Fruit fly (Drosophila melanogaster): ENCODE data around the gene Jon74E.

Gene Jon74E

DNA sequence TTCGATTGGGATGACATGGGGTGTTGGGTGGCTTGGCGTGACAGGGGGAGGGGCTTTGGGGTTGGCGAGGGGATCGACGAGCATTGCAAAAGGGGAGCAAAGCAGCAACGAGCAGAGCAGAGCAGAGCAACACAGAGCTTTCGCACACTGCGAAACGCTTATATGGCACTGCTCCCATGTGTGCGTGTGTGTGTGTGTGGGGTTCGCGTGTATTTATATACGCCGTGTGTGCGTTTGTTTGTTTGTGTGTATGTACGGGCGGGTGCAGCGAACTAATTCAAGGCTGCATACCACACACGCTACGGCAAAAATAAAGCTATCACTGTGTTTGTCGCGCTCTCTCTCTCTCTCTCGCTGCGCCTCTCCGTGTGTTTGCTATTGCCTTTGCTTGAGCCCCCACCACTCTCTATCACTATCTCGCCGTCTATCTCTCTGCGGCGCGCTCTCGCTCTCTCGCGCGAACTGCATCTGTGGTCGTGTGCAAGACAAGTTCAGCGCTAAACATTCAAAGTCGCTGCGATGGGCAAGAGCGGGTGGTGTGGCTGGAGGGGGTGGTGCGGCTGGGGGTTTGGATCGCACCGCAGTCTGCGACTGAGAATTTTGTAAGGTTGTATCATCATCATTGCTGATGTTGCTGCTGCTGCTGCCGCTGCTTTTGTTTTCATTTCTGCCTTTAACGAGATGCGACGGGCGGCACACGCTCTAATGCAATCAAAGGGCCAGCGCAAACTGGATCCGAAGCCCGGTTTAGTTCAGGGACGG lies 41.7 kb upstream of the Jon74E start (continued):
- TF ChIP-seq GATAe (GFP tag; conservative IDR thresholded peaks at IDR 0.05) (no peak), br (optimal IDR thresholded peaks at IDR 0.05) (no peak), dpn (GFP tag; optimal IDR thresholded peaks at IDR 0.05) (no peak), kni (GFP tag; optimal IDR thresholded peaks at IDR 0.05) (peak; percentile 62), Doc2 (GFP tag; IDR thresholded peaks at IDR 0.05) (no peak), caup (GFP tag; optimal IDR thresholded peaks at IDR 0.05; ENCODE audit: severe bottlenecking) (no peak), Vsx1 (GFP tag; optimal IDR thresholded peaks at IDR 0.05) (no peak), fd96Cb (tag; optimal IDR thresholded peaks at IDR 0.05) (no peak), CG10274 (GFP tag; optimal IDR thresholded peaks at IDR 0.05) (no peak), CG15696 (tag; optimal IDR thresholded peaks at IDR 0.05) (no peak), CG17361 (GFP tag; IDR thresholded peaks at IDR 0.05) (no peak), CG34224 (GFP tag; IDR thresholded peaks at IDR 0.05; ENCODE audit: partially characterized antibody) (peak; percentile 44; the same call in 2 of the 3 replicates), CG1603 (tag; optimal IDR thresholded peaks at IDR 0.05) (no peak), HLH54F (GFP tag; optimal IDR thresholded peaks at IDR 0.05) (no peak), yki (optimal IDR thresholded peaks at IDR 0.05) (no peak), Deaf1 (tag; optimal IDR thresholded peaks at IDR 0.05) (peak; percentile 43), dmrt99B (tag; optimal IDR thresholded peaks at IDR 0.05) (no peak), CG10209 (GFP tag; optimal IDR thresholded peaks at IDR 0.05) (no peak), Trl (optimal IDR thresholded peaks at IDR 0.05) (peak; percentile 86 to 98), Trl (GFP tag; optimal IDR thresholded peaks at IDR 0.05) (no peak), CG7372 (GFP tag; IDR thresholded peaks at IDR 0.05) (no peak), danr (GFP tag; IDR thresholded peaks at IDR 0.05) (no peak), CG9609 (GFP tag; optimal IDR thresholded peaks at IDR 0.05) (no peak), CG8924 (tag; optimal IDR thresholded peaks at IDR 0.05) (no peak), C15 (GFP tag; IDR thresholded peaks at IDR 0.05) (no peak), CG7928 (GFP tag; optimal IDR thresholded peaks at IDR 0.05) (no peak), Tbp (GFP tag; optimal IDR thresholded peaks at IDR 0.05) (no peak), tll (GFP tag; optimal IDR thresholded peaks at IDR 0.05) (no peak), eve (GFP tag; optimal IDR thresholded peaks at IDR 0.05) (no peak), hkb (optimal IDR thresholded peaks at IDR 0.05) (no peak), hkb (GFP tag; IDR thresholded peaks at IDR 0.05) (no peak), CG8359 (GFP tag; optimal IDR thresholded peaks at IDR 0.05; ENCODE audit: borderline replicate concordance) (no peak), Optix (GFP tag; IDR thresholded peaks at IDR 0.05) (no peak), CG12071 (GFP tag; optimal IDR thresholded peaks at IDR 0.05) (no peak), CG13894 (tag; optimal IDR thresholded peaks at IDR 0.05) (no peak), CG12299 (tag; optimal IDR thresholded peaks at IDR 0.05) (no peak), Scr (GFP tag; IDR thresholded peaks at IDR 0.05; ENCODE audit: partially characterized antibody) (no peak), CG18262 (tag; optimal IDR thresholded peaks at IDR 0.05) (no peak), CG3407 (GFP tag; optimal IDR thresholded peaks at IDR 0.05) (no peak), CG13287 (GFP tag; IDR thresholded peaks at IDR 0.05; ENCODE audit: partially characterized antibody) (peak; percentile 44; the same call in 1 of the 2 replicates), CG4707 (GFP tag; optimal IDR thresholded peaks at IDR 0.05) (no peak), chinmo (GFP tag; IDR thresholded peaks at IDR 0.05; ENCODE audit: partially characterized antibody) (peak; percentile 93), sc (optimal IDR thresholded peaks at IDR 0.05) (no peak), sc (GFP tag; optimal IDR thresholded peaks at IDR 0.05) (no peak), YL-1 (GFP tag; optimal IDR thresholded peaks at IDR 0.05) (no peak), Blimp-1 (GFP tag; optimal IDR thresholded peaks at IDR 0.05) (peak; percentile 72), jing (GFP tag; optimal IDR thresholded peaks at IDR 0.05) (no peak), Usf (GFP tag; optimal IDR thresholded peaks at IDR 0.05) (no peak), CG17612 (GFP tag; IDR thresholded peaks at IDR 0.05) (no peak), gro (GFP tag; optimal IDR thresholded peaks at IDR 0.05) (no peak)
